Fruit fly (Drosophila melanogaster) whole organism, adult: Measurements from ENCODE around the gene CG15431.

ENCODE experiments used
- CG11617 ChIP-seq: fragments of 200-800 bp; sonication (Bioruptor generic); optimal IDR thresholded peaks from 2 replicates; lab custom pipeline; 2017; ENCODE audit warnings: mild to moderate bottlenecking, missing biosample characterization, missing genetic modification reagents, missing genetic modification characterization
- CG14711 ChIP-seq: fragments of 200-800 bp; sonication (Bioruptor generic); optimal IDR thresholded peaks from 2 replicates; lab custom pipeline; 2018; ENCODE audit warnings: missing biosample characterization, mild to moderate bottlenecking, missing genetic modification characterization, moderate library complexity
- CG1620 ChIP-seq: fragments of 200-800 bp; sonication (Bioruptor generic); optimal IDR thresholded peaks from 2 replicates; lab custom pipeline; 2016; ENCODE audit warnings: missing biosample characterization, missing genetic modification characterization
- CG33017 ChIP-seq: fragments of 200-800 bp; sonication (Bioruptor generic); optimal IDR thresholded peaks from 2 replicates; lab custom pipeline; 2018; ENCODE audit warnings: missing biosample characterization, mild to moderate bottlenecking, missing genetic modification characterization, moderate library complexity
- CG7045 ChIP-seq: fragments of 200-800 bp; sonication (Bioruptor generic); optimal IDR thresholded peaks from 2 replicates; lab custom pipeline; 2017; ENCODE audit warnings: missing biosample characterization, mild to moderate bottlenecking, missing genetic modification characterization
- Hr96 ChIP-seq: fragments of 200-800 bp; sonication (Bioruptor generic); optimal IDR thresholded peaks from 2 replicates; lab custom pipeline; 2016; ENCODE audit warnings: missing biosample characterization, missing genetic modification characterization
- Mnt ChIP-seq: fragments of 200-800 bp; sonication (Bioruptor generic); optimal IDR thresholded peaks from 2 replicates; lab custom pipeline; 2016; ENCODE audit warnings: missing biosample characterization, mild to moderate bottlenecking, missing genetic modification characterization
- cnc ChIP-seq, 2 experiments: fragments of >200 bp; optimal IDR thresholded peaks; 2 replicates each; lab custom pipeline; 2017
- kay ChIP-seq: fragments of 200-800 bp; sonication (Bioruptor generic); peaks from one replicate; lab custom pipeline; 2016; ENCODE audit warnings: missing biosample characterization, missing genetic modification characterization, borderline replicate concordance
- ovo ChIP-seq: fragments of 200-800 bp; sonication (Bioruptor generic); optimal IDR thresholded peaks from 2 replicates; lab custom pipeline; 2016; ENCODE audit warnings: missing biosample characterization, missing genetic modification characterization
- tj ChIP-seq: fragments of 200-800 bp; sonication (Bioruptor generic); optimal IDR thresholded peaks from 3 replicates; lab custom pipeline; 2017; ENCODE audit warnings: missing biosample characterization, mild to moderate bottlenecking, missing genetic modification characterization, moderate library complexity
- toe ChIP-seq: fragments of 200-800 bp; sonication (Bioruptor generic); optimal IDR thresholded peaks from 2 replicates; lab custom pipeline; 2016; ENCODE audit warnings: missing biosample characterization, missing genetic modification characterization

DNA sequence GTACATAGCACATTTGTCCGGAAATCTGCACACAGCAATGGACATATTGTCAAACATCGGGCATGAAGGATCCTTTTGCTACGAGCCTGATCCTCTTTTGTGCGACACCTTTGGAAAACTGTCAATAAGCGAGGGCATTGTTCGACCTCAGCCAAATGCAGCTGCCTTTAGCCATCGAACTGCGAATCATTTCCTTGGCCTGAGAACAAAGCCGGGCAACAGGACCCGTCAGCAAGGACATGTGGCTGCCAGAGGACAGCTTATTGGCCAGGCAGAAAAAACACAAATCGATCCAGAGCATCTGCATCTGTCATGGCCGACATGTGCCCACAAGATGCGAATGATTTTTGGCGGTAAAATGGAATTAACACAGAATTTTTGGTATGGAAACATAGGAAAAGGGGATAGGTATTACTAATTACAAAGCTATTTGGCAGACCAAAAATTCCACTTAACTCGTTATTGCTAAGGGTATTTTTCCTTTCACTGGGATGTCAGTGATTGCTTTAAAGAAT is 71.0 kb downstream of the CG15431 start:
- TF ChIP-seq Hr96, result no peak
- TF ChIP-seq Mnt (GFP tag; lab: Kevin White, UChicago), result no peak
- no peak for TF ChIP-seq CG7045 (GFP tag; lab: Kevin White, UChicago)
- TF ChIP-seq kay (GFP tag; lab: Kevin White, UChicago), result no peak
- TF ChIP-seq CG33017 (tag; lab: Kevin White, UChicago), result no peak
- TF ChIP-seq CG14711 (tag; lab: Kevin White, UChicago), result no peak
- TF ChIP-seq CG11617 (GFP tag; lab: Kevin White, UChicago), result no peak
- no peak for TF ChIP-seq tj (GFP tag; lab: Kevin White, UChicago)
- no peak for TF ChIP-seq toe (GFP tag; lab: Kevin White, UChicago)
- no peak for TF ChIP-seq CG1620
- TF ChIP-seq cnc (optimal IDR thresholded peaks at IDR 0.05; lab: Kevin White, UChicago), result no peak
- TF ChIP-seq ovo, result no peak
